Worm (Caenorhabditis elegans): Measurements from ENCODE around the gene T14G8.2.

The T14G8.2 gene

ce11 chrX:12857701-12858100, at the start of gene T14G8.2:
TSS of gene T14G8.2 (plus strand) at chrX:12858001.
- no peak for TF ChIP-seq hnd-1 (tag; optimal IDR thresholded peaks at IDR 0.05)
- no peak for TF ChIP-seq tbx-37 (GFP tag; conservative IDR thresholded peaks at IDR 0.05)
- TF ChIP-seq sea-1 (GFP tag; conservative IDR thresholded peaks at IDR 0.05) = no peak
- no peak for TF ChIP-seq flt-1 (GFP tag; IDR thresholded peaks at IDR 0.05)
- no peak for TF ChIP-seq pes-1 (GFP tag; IDR thresholded peaks at IDR 0.05)
- TF ChIP-seq B0310.2 (tag; optimal IDR thresholded peaks at IDR 0.05) = no peak
- no peak for TF ChIP-seq ceh-13 (GFP tag; optimal IDR thresholded peaks at IDR 0.05)
- no peak for TF ChIP-seq hmbx-1 (tag; optimal IDR thresholded peaks at IDR 0.05)
- no peak for TF ChIP-seq hmg-4 (GFP tag; optimal IDR thresholded peaks at IDR 0.05)
- no peak for TF ChIP-seq scrt-1 (GFP tag; IDR thresholded peaks at IDR 0.05)
- no peak for TF ChIP-seq ama-1 (optimal IDR thresholded peaks at IDR 0.05)

DNA sequence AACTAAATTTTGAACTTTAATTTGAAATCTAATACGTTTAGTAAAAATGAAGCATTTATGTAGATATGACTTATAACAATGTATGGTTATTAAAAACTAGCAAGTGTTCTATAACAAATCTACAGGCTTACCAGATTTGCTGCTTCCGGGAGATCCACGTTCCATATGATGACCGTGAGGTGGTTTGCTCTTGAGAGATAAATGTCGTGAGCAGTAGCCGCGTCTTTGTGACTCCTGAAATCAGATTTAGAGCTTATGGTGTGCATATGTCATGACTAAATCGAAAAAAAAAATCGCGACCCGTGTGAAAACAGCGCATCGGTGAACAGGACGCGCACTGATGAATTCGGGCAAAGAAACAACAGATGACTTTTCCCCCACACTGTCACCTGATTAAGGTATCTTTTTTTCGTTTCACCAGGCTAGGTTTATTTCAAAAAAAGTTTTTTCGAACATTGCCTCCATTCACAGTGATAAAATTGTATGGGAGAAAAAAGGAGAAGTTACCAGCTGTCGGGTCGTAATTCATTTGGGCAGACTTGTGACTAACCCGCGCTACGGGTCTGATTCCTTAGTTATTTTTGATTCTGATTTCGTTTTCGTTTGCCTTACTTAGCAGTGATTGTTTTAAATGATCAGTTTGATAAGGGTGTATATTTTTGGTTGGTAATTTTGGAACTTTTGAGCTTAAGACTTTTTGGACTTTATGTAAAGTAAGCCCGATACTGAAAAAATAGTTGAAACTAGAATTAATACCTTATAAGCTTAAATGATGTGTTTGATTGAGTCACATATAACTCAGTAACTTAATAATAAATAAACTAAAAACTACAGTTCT, 49.5 kb upstream of the T14G8.2 start, which contains the start of gene nhr-27:
Gene nhr-27 (minus strand): TSS at position 234 of the 838 bp plus-strand sequence.
- TF ChIP-seq hnd-1 (tag; optimal IDR thresholded peaks at IDR 0.05) = no peak
- no peak for TF ChIP-seq hmg-4 (GFP tag; optimal IDR thresholded peaks at IDR 0.05)
- TF ChIP-seq flt-1 (GFP tag; IDR thresholded peaks at IDR 0.05) = no peak
- TF ChIP-seq sea-1 (GFP tag; conservative IDR thresholded peaks at IDR 0.05) = no peak
- no peak for TF ChIP-seq tra-4 (tag; optimal IDR thresholded peaks at IDR 0.05)
- TF ChIP-seq scrt-1 (GFP tag; IDR thresholded peaks at IDR 0.05) = no peak
- TF ChIP-seq tbx-11 (GFP tag; IDR thresholded peaks at IDR 0.05) = no peak

- TF ChIP-seq hmg-4 (GFP tag; optimal IDR thresholded peaks at IDR 0.05) = no peak
- no peak for TF ChIP-seq aly-1 (tag; optimal IDR thresholded peaks at IDR 0.05)
- TF ChIP-seq ets-7 (tag; optimal IDR thresholded peaks at IDR 0.05) = no peak
- no peak for TF ChIP-seq tbx-37 (GFP tag; conservative IDR thresholded peaks at IDR 0.05)
- no peak for TF ChIP-seq ceh-13 (GFP tag; optimal IDR thresholded peaks at IDR 0.05)
- no peak for TF ChIP-seq sea-1 (GFP tag; conservative IDR thresholded peaks at IDR 0.05)
- TF ChIP-seq scrt-1 (GFP tag; IDR thresholded peaks at IDR 0.05) = no peak
- no peak for TF ChIP-seq flt-1 (GFP tag; IDR thresholded peaks at IDR 0.05)
- TF ChIP-seq tbx-11 (GFP tag; IDR thresholded peaks at IDR 0.05) = no peak
- no peak for TF ChIP-seq F13C5.2 (tag; optimal IDR thresholded peaks at IDR 0.05)
- no peak for TF ChIP-seq B0310.2 (tag; optimal IDR thresholded peaks at IDR 0.05)
Observed at ce11 chrX:12813539-12813938, 44.3 kb upstream of the T14G8.2 start, which contains the start of gene gei-3. TSS of gene gei-3 (minus strand) at chrX:12813639.

DNA sequence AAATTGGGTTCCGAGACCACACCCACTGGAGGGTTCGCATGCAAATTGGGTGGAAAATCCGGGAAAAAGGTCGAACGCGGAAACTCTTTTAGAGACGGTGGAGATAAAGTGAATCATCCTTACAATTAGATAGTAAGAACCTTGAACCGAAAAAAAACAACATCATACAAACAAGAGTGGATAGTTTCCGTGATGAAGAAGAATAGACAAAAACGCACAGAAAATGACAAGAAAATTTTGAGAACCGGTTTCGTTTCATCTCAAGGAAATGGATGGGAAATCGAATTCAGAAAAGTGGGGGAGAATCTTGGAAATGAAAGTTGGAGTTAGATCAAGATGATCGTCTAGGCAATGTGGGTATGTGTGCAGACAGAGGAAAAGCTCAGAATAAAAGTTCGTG, 42.4 kb upstream of the T14G8.2 start:
- TF ChIP-seq flt-1 (GFP tag; IDR thresholded peaks at IDR 0.05) = no peak
- no peak for TF ChIP-seq ama-1 (optimal IDR thresholded peaks at IDR 0.05)
- TF ChIP-seq ceh-13 (GFP tag; optimal IDR thresholded peaks at IDR 0.05) = no peak
- TF ChIP-seq tbx-37 (GFP tag; conservative IDR thresholded peaks at IDR 0.05) = no peak
- no peak for TF ChIP-seq pes-1 (GFP tag; IDR thresholded peaks at IDR 0.05)
- TF ChIP-seq sea-1 (GFP tag; conservative IDR thresholded peaks at IDR 0.05) = no peak
- TF ChIP-seq hmg-4 (GFP tag; optimal IDR thresholded peaks at IDR 0.05) = no peak
- TF ChIP-seq tbx-11 (GFP tag; IDR thresholded peaks at IDR 0.05) = no peak
- no peak for TF ChIP-seq tra-4 (tag; optimal IDR thresholded peaks at IDR 0.05)

ce11 chrX:12818768-12819167, 39.0 kb upstream of the T14G8.2 start:
- TF ChIP-seq ets-7 (tag; optimal IDR thresholded peaks at IDR 0.05) (no peak), scrt-1 (GFP tag; IDR thresholded peaks at IDR 0.05) (no peak), aly-1 (tag; optimal IDR thresholded peaks at IDR 0.05) (no peak), tbx-11 (GFP tag; IDR thresholded peaks at IDR 0.05) (no peak), flt-1 (GFP tag; IDR thresholded peaks at IDR 0.05) (no peak), hmbx-1 (tag; optimal IDR thresholded peaks at IDR 0.05) (no peak), B0310.2 (tag; optimal IDR thresholded peaks at IDR 0.05) (no peak), hnd-1 (tag; optimal IDR thresholded peaks at IDR 0.05) (no peak), ama-1 (optimal IDR thresholded peaks at IDR 0.05) (no peak), hmg-4 (GFP tag; optimal IDR thresholded peaks at IDR 0.05) (no peak), pes-1 (GFP tag; IDR thresholded peaks at IDR 0.05) (no peak), sea-1 (GFP tag; conservative IDR thresholded peaks at IDR 0.05) (no peak), tra-4 (tag; optimal IDR thresholded peaks at IDR 0.05) (no peak), F13C5.2 (tag; optimal IDR thresholded peaks at IDR 0.05) (no peak), ceh-13 (GFP tag; optimal IDR thresholded peaks at IDR 0.05) (no peak), ceh-36 (tag; optimal IDR thresholded peaks at IDR 0.05) (no peak), tbx-37 (GFP tag; conservative IDR thresholded peaks at IDR 0.05) (no peak)

ce11 chrX:12819512-12819911, 38.3 kb upstream of the T14G8.2 start:
- no peak for TF ChIP-seq ama-1 (optimal IDR thresholded peaks at IDR 0.05)
- no peak for TF ChIP-seq F13C5.2 (tag; optimal IDR thresholded peaks at IDR 0.05)
- no peak for TF ChIP-seq hnd-1 (tag; optimal IDR thresholded peaks at IDR 0.05)
- TF ChIP-seq scrt-1 (GFP tag; IDR thresholded peaks at IDR 0.05) = no peak
- no peak for TF ChIP-seq ceh-13 (GFP tag; optimal IDR thresholded peaks at IDR 0.05)
- TF ChIP-seq ceh-36 (tag; optimal IDR thresholded peaks at IDR 0.05) = no peak
- no peak for TF ChIP-seq flt-1 (GFP tag; IDR thresholded peaks at IDR 0.05)

ce11 chrX:12825174-12825573, 32.6 kb upstream of the T14G8.2 start:
- TF ChIP-seq ets-7 (tag; optimal IDR thresholded peaks at IDR 0.05) = no peak
- TF ChIP-seq flt-1 (GFP tag; IDR thresholded peaks at IDR 0.05) = no peak
- no peak for TF ChIP-seq pes-1 (GFP tag; IDR thresholded peaks at IDR 0.05)
- TF ChIP-seq tra-4 (tag; optimal IDR thresholded peaks at IDR 0.05) = no peak
- TF ChIP-seq scrt-1 (GFP tag; IDR thresholded peaks at IDR 0.05) = no peak
- no peak for TF ChIP-seq sea-1 (GFP tag; conservative IDR thresholded peaks at IDR 0.05)
- no peak for TF ChIP-seq aly-1 (tag; optimal IDR thresholded peaks at IDR 0.05)
- TF ChIP-seq hnd-1 (tag; optimal IDR thresholded peaks at IDR 0.05) = no peak
- TF ChIP-seq tbx-11 (GFP tag; IDR thresholded peaks at IDR 0.05) = no peak
- no peak for TF ChIP-seq ceh-36 (tag; optimal IDR thresholded peaks at IDR 0.05)
- TF ChIP-seq ceh-13 (GFP tag; optimal IDR thresholded peaks at IDR 0.05) = no peak
- TF ChIP-seq B0310.2 (tag; optimal IDR thresholded peaks at IDR 0.05) = no peak
- TF ChIP-seq F13C5.2 (tag; optimal IDR thresholded peaks at IDR 0.05) = no peak
- no peak for TF ChIP-seq hmg-4 (GFP tag; optimal IDR thresholded peaks at IDR 0.05)
- TF ChIP-seq ama-1 (optimal IDR thresholded peaks at IDR 0.05) = no peak
- no peak for TF ChIP-seq hmbx-1 (tag; optimal IDR thresholded peaks at IDR 0.05)
- no peak for TF ChIP-seq tbx-37 (GFP tag; conservative IDR thresholded peaks at IDR 0.05)
